Worm (Caenorhabditis elegans) whole organism, L4 larva: ENCODE data around the gene K08B5.1.
"Not testable (repeated sequence)": the region's sequence is repeated elsewhere in the genome, so short reads cannot be mapped to it uniquely, and the experiment has no call there.

Source experiments
- F26F4.8 ChIP-seq: fragments of 200-800 bp; sonication (Bioruptor generic); conservative IDR thresholded peaks from 2 replicates; pipeline ENCODE4 v1.3.6; 2022; ENCODE audit warnings: missing genetic modification characterization, missing compliant biosample characterization
- F44E2.7 ChIP-seq: fragments of 200-800 bp; sonication (Bioruptor generic); IDR thresholded peaks from 2 replicates; pipeline ENCODE4 v2.1.2; 2022; ENCODE audit warnings: missing genetic modification characterization, missing compliant biosample characterization
- F49E8.2 ChIP-seq: sonication (generic microtip); optimal IDR thresholded peaks from 2 replicates; lab custom pipeline; 2016; ENCODE audit warnings: missing compliant biosample characterization, mild to moderate bottlenecking, missing genetic modification characterization, borderline replicate concordance
- T20F7.1 ChIP-seq: fragments of 200-800 bp; sonication (Bioruptor generic); optimal IDR thresholded peaks from 2 replicates; lab custom pipeline; 2018; ENCODE audit warnings: mild to moderate bottlenecking, missing genetic modification characterization, missing compliant biosample characterization
- Y75B8A.6 ChIP-seq: fragments of 200-800 bp; sonication (Bioruptor generic); IDR thresholded peaks from 2 replicates; pipeline ENCODE4 v1.3.6; 2022; ENCODE audit warnings: missing genetic modification reagents, missing genetic modification characterization, missing compliant biosample characterization
- ZK546.5 ChIP-seq, 2 experiments: sonication (generic microtip); optimal IDR thresholded peaks; 2 replicates each; lab custom pipeline; 2017; ENCODE audit warnings: missing biosample characterization in 2 of 2, missing genetic modification characterization in 2 of 2
- aly-2 ChIP-seq: sonication (generic microtip); optimal IDR thresholded peaks from 2 replicates; lab custom pipeline; 2018; ENCODE audit warnings: missing biosample characterization, missing genetic modification characterization
- ama-1 ChIP-seq: fragments of 150-350 bp; optimal IDR thresholded peaks from 2 replicates; lab custom pipeline; 2014; ENCODE audit warnings: inconsistent platforms, mixed read lengths
- ceh-20 ChIP-seq: fragments of 200-800 bp; sonication (Bioruptor generic); IDR thresholded peaks from 2 replicates; pipeline ENCODE4 v1.3.6; 2022; ENCODE audit warnings: missing genetic modification reagents, missing genetic modification characterization, missing compliant biosample characterization
- ceh-62 ChIP-seq: sonication (generic microtip); optimal IDR thresholded peaks from 2 replicates; lab custom pipeline; 2017; ENCODE audit warnings: missing biosample characterization, missing genetic modification characterization
- ceh-82 ChIP-seq: sonication (generic microtip); optimal IDR thresholded peaks from 2 replicates; lab custom pipeline; 2017; ENCODE audit warnings: missing biosample characterization, missing genetic modification characterization
- daf-16 ChIP-seq, 3 experiments: sonication (generic microtip); optimal IDR thresholded peaks; 2 replicates each; lab custom pipeline; 2016 to 2017; ENCODE audit warnings: missing genetic modification characterization in 3 of 3, missing genetic modification reagents in 3 of 3, mild to moderate bottlenecking in 2 of 3, missing compliant biosample characterization in 2 of 3, missing biosample characterization in 1 of 3, moderate library complexity in 1 of 3
- daf-8 ChIP-seq: fragments of 200-800 bp; sonication (Bioruptor generic); IDR thresholded peaks from 2 replicates; pipeline ENCODE4 v1.3.6; 2022; ENCODE audit warnings: missing genetic modification characterization, missing compliant biosample characterization
- dmd-8 ChIP-seq: fragments of 200-800 bp; sonication (Bioruptor generic); IDR thresholded peaks from 2 replicates; pipeline ENCODE4 v1.3.6; 2022; ENCODE audit warnings: missing genetic modification characterization, missing compliant biosample characterization
- gei-8 ChIP-seq: fragments of 200-800 bp; sonication (Bioruptor generic); optimal IDR thresholded peaks from 2 replicates; lab custom pipeline; 2018; ENCODE audit warnings: mild to moderate bottlenecking, missing genetic modification characterization, missing compliant biosample characterization
- hlh-11 ChIP-seq: fragments of 200-800 bp; sonication (Bioruptor generic); optimal IDR thresholded peaks from 2 replicates; lab custom pipeline; 2018; ENCODE audit warnings: mild to moderate bottlenecking, missing genetic modification characterization, missing compliant biosample characterization
- hmg-1.1 ChIP-seq: fragments of 200-800 bp; sonication (Bioruptor generic); IDR thresholded peaks from 2 replicates; pipeline ENCODE4 v1.3.6; 2022; ENCODE audit warnings: missing genetic modification reagents, missing genetic modification characterization, missing compliant biosample characterization
- lin-13 ChIP-seq: fragments of 150-350 bp; optimal IDR thresholded peaks from 2 replicates; lab custom pipeline; 2014; ENCODE audit warnings: missing biosample characterization, missing genetic modification reagents, missing genetic modification characterization
- lir-3 ChIP-seq: sonication (generic microtip); optimal IDR thresholded peaks from 2 replicates; lab custom pipeline; 2016; ENCODE audit warnings: mild to moderate bottlenecking, missing genetic modification characterization, missing compliant biosample characterization
- mdl-1 ChIP-seq, 2 experiments: fragments of 150-350 bp in 1 of 2; sonication (generic microtip) in 1 of 2; optimal IDR thresholded peaks; 2 replicates each; lab custom pipeline; 2014 to 2017; ENCODE audit warnings: missing biosample characterization in 2 of 2, missing genetic modification characterization in 2 of 2
- nhr-10 ChIP-seq: fragments of 150-350 bp; optimal IDR thresholded peaks from 2 replicates; lab custom pipeline; 2014; ENCODE audit warnings: missing biosample characterization, missing genetic modification characterization
- nhr-237 ChIP-seq: sonication (generic microtip); optimal IDR thresholded peaks from 2 replicates; lab custom pipeline; 2017; ENCODE audit warnings: missing biosample characterization, missing genetic modification characterization
- nhr-28 ChIP-seq: fragments of 150-350 bp; optimal IDR thresholded peaks from 2 replicates; lab custom pipeline; 2014; ENCODE audit warnings: missing biosample characterization, missing genetic modification characterization
- nhr-41 ChIP-seq: fragments of 200-800 bp; sonication (Bioruptor generic); IDR thresholded peaks from 2 replicates; pipeline ENCODE4 v1.3.6; 2022; ENCODE audit warnings: missing genetic modification reagents, missing genetic modification characterization, missing compliant biosample characterization
- nhr-42 ChIP-seq: fragments of 200-800 bp; sonication (Bioruptor generic); IDR thresholded peaks from 2 replicates; pipeline ENCODE4 v1.3.6; 2022; ENCODE audit warnings: missing genetic modification characterization, missing compliant biosample characterization
- nhr-6 ChIP-seq: fragments of 150-350 bp; optimal IDR thresholded peaks from 2 replicates; lab custom pipeline; 2014; ENCODE audit warnings: missing biosample characterization, missing genetic modification characterization
- pha-4 ChIP-seq, 2 experiments: fragments of 150-350 bp in 1 of 2; fragments of 200-800 bp in 1 of 2; sonication (Bioruptor generic) in 1 of 2; IDR thresholded peaks in 1 of 2; optimal IDR thresholded peaks in 1 of 2; 2 replicates each; pipeline versions ENCODE4 v1.3.6 to Lab custom; 2014 to 2022; ENCODE audit warnings: missing genetic modification characterization in 2 of 2, missing genetic modification reagents in 2 of 2, missing biosample characterization in 1 of 2, missing compliant biosample characterization in 1 of 2
- pqm-1 ChIP-seq: sonication (generic microtip); optimal IDR thresholded peaks from 2 replicates; lab custom pipeline; 2017; ENCODE audit warnings: missing biosample characterization, missing genetic modification characterization
- rbr-2 ChIP-seq: sonication (generic microtip); optimal IDR thresholded peaks from 2 replicates; lab custom pipeline; 2016; ENCODE audit warnings: missing genotype, missing genetic modification characterization, missing compliant biosample characterization
- sdz-12 ChIP-seq: fragments of 200-800 bp; sonication (Bioruptor generic); optimal IDR thresholded peaks from 2 replicates; lab custom pipeline; 2018; ENCODE audit warnings: mild to moderate bottlenecking, missing genetic modification characterization, missing compliant biosample characterization
- set-16 ChIP-seq: fragments of 200-800 bp; sonication (Bioruptor generic); IDR thresholded peaks from 2 replicates; pipeline ENCODE4 v1.3.6; 2022; ENCODE audit warnings: missing genetic modification reagents, missing genetic modification characterization, missing compliant biosample characterization
- snpc-4 ChIP-seq: fragments of 150-350 bp; optimal IDR thresholded peaks from 2 replicates; lab custom pipeline; 2014; ENCODE audit warnings: missing biosample characterization, missing genetic modification characterization
- tra-1 ChIP-seq: fragments of 200-800 bp; sonication (Bioruptor generic); IDR thresholded peaks from 2 replicates; pipeline ENCODE4 v1.3.6; 2022; ENCODE audit warnings: missing genetic modification reagents, missing genetic modification characterization, missing compliant biosample characterization
- unc-62 ChIP-seq, 3 experiments: fragments of 150-350 bp in 1 of 3; sonication (generic microtip); optimal IDR thresholded peaks in 2 of 3; peaks in 1 of 3; 1 replicate in 1 of 3; 2 replicates in 2 of 3; lab custom pipeline; 2014 to 2017; ENCODE audit warnings: missing biosample characterization in 3 of 3, missing genetic modification characterization in 3 of 3, missing genetic modification reagents in 3 of 3, missing genotype in 1 of 3
- zip-11 ChIP-seq: fragments of 200-800 bp; sonication (Bioruptor generic); IDR thresholded peaks from 2 replicates; pipeline ENCODE4 v1.3.6; 2022; ENCODE audit warnings: missing genetic modification characterization, missing compliant biosample characterization

K08B5.1 gene

ce11 chrX:16558117-16558516, at the start of gene K08B5.1:
Gene K08B5.1 (plus strand): TSS chrX:16558434.
- TF ChIP-seq hlh-11 (tag; lab: Kevin White, UChicago) (peak; percentile 26), mdl-1 (tag; optimal IDR thresholded peaks at IDR 0.05; lab: Kevin White, UChicago) (no peak), lin-13 (no peak), snpc-4 (no peak)

- peak; percentile 64 for TF ChIP-seq T20F7.1 (GFP tag; lab: Kevin White, UChicago)
Measured at ce11 chrX:16509607-16510006, 48.6 kb upstream of the K08B5.1 start.

- not testable (repeated sequence) for TF ChIP-seq gei-8 (GFP tag; lab: Kevin White, UChicago); sdz-12 (GFP tag; lab: Kevin White, UChicago); nhr-10 (tag; lab: Kevin White, UChicago)
Measured at ce11 chrX:16515265-16515664, 43.0 kb upstream of the K08B5.1 start, which contains the start of gene T25D1.2. Gene T25D1.2 (plus strand): TSS chrX:16515565.

ce11 chrX:16518771-16519170, 39.5 kb upstream of the K08B5.1 start:
- TF ChIP-seq rbr-2 (tag; lab: Kevin White, UChicago) (no peak), unc-62 (GFP tag; optimal IDR thresholded peaks at IDR 0.05 in 1 of 2; lab: Kevin White, UChicago) (peak in 1 of 2 experiments; percentile 96), unc-62 (tag; optimal IDR thresholded peaks at IDR 0.05; lab: Kevin White, UChicago) (no peak)
- TF ChIP-seq, all 104 proteins: peak for 1

ce11 chrX:16519517-16519916, 38.7 kb upstream of the K08B5.1 start, which contains the start of gene T25D1.1:
Gene T25D1.1 (plus strand): TSS chrX:16519817.
- TF ChIP-seq lin-13 (no peak), nhr-42 (no peak), F44E2.7 (GFP tag; lab: Robert Waterston, UW) (no peak), ceh-62 (tag; lab: Kevin White, UChicago) (no peak), Y75B8A.6 (GFP tag; lab: Robert Waterston, UW) (no peak), gei-8 (GFP tag; lab: Kevin White, UChicago) (no peak), ZK546.5 (tag; optimal IDR thresholded peaks at IDR 0.05; lab: Kevin White, UChicago) (no peak), nhr-6 (tag; lab: Kevin White, UChicago) (no peak), nhr-41 (GFP tag; lab: Robert Waterston, UW) (no peak), mdl-1 (tag; optimal IDR thresholded peaks at IDR 0.05; lab: Kevin White, UChicago) (no peak), F49E8.2 (tag; lab: Kevin White, UChicago) (no peak), zip-11 (GFP tag; lab: Robert Waterston, UW) (no peak), ceh-20 (GFP tag; lab: Robert Waterston, UW) (no peak), set-16 (GFP tag; lab: Robert Waterston, UW) (no peak), daf-8 (GFP tag; lab: Robert Waterston, UW) (no peak), F26F4.8 (GFP tag; lab: Robert Waterston, UW) (no peak), pqm-1 (tag; lab: Kevin White, UChicago) (no peak)

- TF ChIP-seq Y75B8A.6 (GFP tag; lab: Robert Waterston, UW), result no peak
- TF ChIP-seq, all 104 proteins: peak for 0
Measured at ce11 chrX:16521722-16522121, 36.5 kb upstream of the K08B5.1 start.

- peak; percentile 15; the same call in 1 of the 2 replicates for TF ChIP-seq pha-4 (GFP tag; IDR thresholded peaks at IDR 0.05; lab: Robert Waterston, UW)
- TF ChIP-seq pha-4 (tag; optimal IDR thresholded peaks at IDR 0.05; lab: Kevin White, UChicago), result not testable (repeated sequence)
Measured at ce11 chrX:16523827-16524226, 34.4 kb upstream of the K08B5.1 start.

ce11 chrX:16524310-16524709, 33.9 kb upstream of the K08B5.1 start:
- TF ChIP-seq hlh-11 (tag; lab: Kevin White, UChicago) (no peak), daf-16 (GFP tag; optimal IDR thresholded peaks at IDR 0.05; lab: Kevin White, UChicago) (no peak), daf-16 (tag; optimal IDR thresholded peaks at IDR 0.05; lab: Kevin White, UChicago) (no peak), nhr-42 (no peak), nhr-28 (tag; lab: Kevin White, UChicago) (no peak), aly-2 (tag; lab: Kevin White, UChicago) (no peak), ceh-82 (tag; lab: Kevin White, UChicago) (no peak), dmd-8 (GFP tag; lab: Robert Waterston, UW) (no peak), gei-8 (GFP tag; lab: Kevin White, UChicago) (no peak), F44E2.7 (GFP tag; lab: Robert Waterston, UW) (no peak), ZK546.5 (tag; optimal IDR thresholded peaks at IDR 0.05; lab: Kevin White, UChicago) (no peak), nhr-237 (tag; lab: Kevin White, UChicago) (no peak), F26F4.8 (GFP tag; lab: Robert Waterston, UW) (no peak), ceh-62 (tag; lab: Kevin White, UChicago) (no peak), ama-1 (lab: Kevin White, UChicago) (no peak), tra-1 (no peak), lir-3 (no peak), hmg-1.1 (GFP tag; lab: Robert Waterston, UW) (no peak)
